Fruit fly (Drosophila melanogaster): Measurements from ENCODE around the gene CG4678.

DNA sequence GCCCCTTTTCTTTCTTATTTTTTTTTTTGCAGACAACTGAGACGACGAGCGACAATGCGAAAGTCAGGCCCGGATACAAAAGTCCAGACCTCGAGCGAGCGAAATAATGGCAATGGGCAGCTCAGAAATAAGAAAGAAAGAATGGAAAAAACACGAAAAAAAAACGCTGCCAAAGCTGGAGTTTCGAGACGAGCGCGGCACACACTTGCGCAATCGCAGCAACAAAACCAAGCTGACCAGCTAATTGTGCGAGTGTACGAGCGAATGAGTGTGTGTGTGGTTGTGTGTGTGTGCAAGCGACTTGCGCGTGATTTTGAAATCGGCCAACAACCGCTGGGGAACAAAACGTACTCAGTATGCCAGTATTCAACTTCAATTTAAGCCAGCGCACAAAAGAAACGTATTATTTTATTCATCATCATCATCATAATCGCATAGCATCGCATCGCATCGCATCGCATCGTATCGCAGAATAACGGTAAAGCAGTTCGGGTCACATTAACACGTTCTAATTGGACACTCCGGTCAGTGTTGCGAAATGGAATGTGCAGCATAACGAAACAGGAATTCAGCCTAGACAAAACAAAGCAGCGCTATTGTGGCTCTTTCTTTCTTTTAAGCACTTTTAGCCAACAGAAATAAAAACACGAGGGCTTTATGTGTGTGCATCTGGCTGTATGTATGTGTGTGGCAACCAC lies 48.0 kb upstream of the CG4678 start:
- TF ChIP-seq CG3847 (GFP tag; IDR thresholded peaks at IDR 0.05) (no peak), Ada2b (GFP tag; IDR thresholded peaks at IDR 0.05) (no peak)
